Fruit fly (Drosophila melanogaster) Kc167 (cell line): Measurements from ENCODE around the gene BBS8.

Source experiments
- Myc ChIP-seq: fragments of >200 bp; optimal IDR thresholded peaks from 2 replicates; lab custom pipeline; 2017; ENCODE audit warnings: missing external identifiers
- h ChIP-seq: fragments of >200 bp; optimal IDR thresholded peaks from 3 replicates; lab custom pipeline; 2018; ENCODE audit warnings: missing external identifiers
- insv ChIP-seq: fragments of >200 bp; optimal IDR thresholded peaks from 3 replicates; lab custom pipeline; 2018; ENCODE audit warnings: missing external identifiers
- psq ChIP-seq: fragments of >200 bp; optimal IDR thresholded peaks from 2 replicates; lab custom pipeline; 2017; ENCODE audit warnings: missing external identifiers

dm6 chr2L:382807-383206, 39.9 kb upstream of the BBS8 start:
- TF ChIP-seq insv (lab: Kevin White, UChicago) (no peak), h (lab: Kevin White, UChicago) (no peak), Myc (lab: Kevin White, UChicago) (no peak), psq (lab: Kevin White, UChicago) (no peak)
